Fruit fly (Drosophila melanogaster) whole organism, wandering third instar larva: ENCODE measurements around the gene Tdg.

Source experiments
- Abd-B ChIP-seq: fragments of >200 bp; optimal IDR thresholded peaks from 2 replicates; lab custom pipeline; 2017; ENCODE audit warnings: missing biosample characterization, missing genetic modification characterization
- CG32264 ChIP-seq: fragments of 200-800 bp; sonication (Bioruptor generic); optimal IDR thresholded peaks from 2 replicates; lab custom pipeline; 2016; ENCODE audit warnings: missing biosample characterization, missing genetic modification characterization
- Dif ChIP-seq: fragments of 200-275, 200-300 bp; sonication (Bioruptor generic); optimal IDR thresholded peaks from 2 replicates; lab custom pipeline; 2018; ENCODE audit warnings: missing biosample characterization, missing genetic modification characterization; ENCODE audit not compliant: partially characterized antibody
- Jra ChIP-seq: sonication (Bioruptor generic); optimal IDR thresholded peaks from 2 replicates; lab custom pipeline; 2016; ENCODE audit warnings: missing biosample characterization, missing genetic modification characterization
- Myc ChIP-seq: fragments of >200 bp; optimal IDR thresholded peaks from 2 replicates; lab custom pipeline; 2017
- OdsH ChIP-seq: fragments of 200-800 bp; sonication (Bioruptor generic); optimal IDR thresholded peaks from 2 replicates; lab custom pipeline; 2016; ENCODE audit warnings: missing biosample characterization, mild to moderate bottlenecking, missing genetic modification characterization
- br ChIP-seq: fragments of 200-800 bp; sonication (Bioruptor generic); optimal IDR thresholded peaks from 2 replicates; lab custom pipeline; 2016; ENCODE audit warnings: missing biosample characterization, missing genetic modification characterization
- brk ChIP-seq: fragments of 200-800 bp; sonication (Bioruptor generic); optimal IDR thresholded peaks from 2 replicates; lab custom pipeline; 2016; ENCODE audit warnings: missing biosample characterization, mild to moderate bottlenecking, missing genetic modification characterization
- fru ChIP-seq: fragments of 200-800 bp; sonication (Bioruptor generic); optimal IDR thresholded peaks from 3 replicates; lab custom pipeline; 2016; ENCODE audit warnings: missing biosample characterization, mild to moderate bottlenecking, missing genetic modification characterization
- jim ChIP-seq: fragments of 175-275, 200-325 bp; sonication (Bioruptor generic); optimal IDR thresholded peaks from 2 replicates; lab custom pipeline; 2016; ENCODE audit warnings: missing biosample characterization, mild to moderate bottlenecking, missing genetic modification characterization
- pan ChIP-seq: fragments of >200 bp; optimal IDR thresholded peaks from 2 replicates; lab custom pipeline; 2017
- psq ChIP-seq: fragments of 200-800 bp; sonication (Bioruptor generic); optimal IDR thresholded peaks from 3 replicates; lab custom pipeline; 2017; ENCODE audit warnings: missing biosample characterization, mild to moderate bottlenecking, missing genetic modification characterization, moderate library complexity
- usp ChIP-seq: fragments of >200 bp; optimal IDR thresholded peaks from 2 replicates; lab custom pipeline; 2017; ENCODE audit warnings: missing biosample characterization, missing genetic modification characterization
- woc ChIP-seq: sonication (Bioruptor generic); optimal IDR thresholded peaks from 2 replicates; lab custom pipeline; 2016; ENCODE audit warnings: missing biosample characterization, mild to moderate bottlenecking, missing genetic modification characterization

DNA sequence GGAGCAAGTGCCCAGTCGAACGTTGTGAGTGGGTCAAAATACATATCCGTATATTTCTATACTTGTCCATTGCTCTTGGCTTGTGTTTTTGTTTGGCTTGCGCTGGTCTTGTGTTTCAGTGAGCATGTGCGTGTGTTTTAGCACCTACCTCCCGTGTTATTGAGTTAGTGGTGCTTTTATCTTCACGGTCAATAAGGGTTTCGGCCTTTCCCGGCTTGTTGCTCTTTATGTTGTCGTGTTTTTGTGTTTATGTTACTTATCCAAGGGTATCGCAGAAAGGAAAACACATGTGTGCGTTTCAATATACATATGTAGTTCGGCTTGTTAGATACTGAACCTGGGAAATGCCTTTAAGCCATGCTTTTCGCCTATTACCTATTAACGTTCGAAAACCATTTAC lies 47.8 kb downstream of the Tdg start:
- no peak for TF ChIP-seq pan (lab: Kevin White, UChicago)
- TF ChIP-seq br (GFP tag; lab: Kevin White, UChicago): no peak
- no peak for TF ChIP-seq Jra (GFP tag; lab: Kevin White, UChicago)
- no peak for TF ChIP-seq brk (GFP tag; lab: Kevin White, UChicago)
- TF ChIP-seq CG32264 (GFP tag; lab: Kevin White, UChicago): no peak
- no peak for TF ChIP-seq Myc
- TF ChIP-seq woc (GFP tag; lab: Kevin White, UChicago): no peak
- no peak for TF ChIP-seq psq (GFP tag; lab: Kevin White, UChicago)
- TF ChIP-seq Dif (GFP tag; lab: Kevin White, UChicago): no peak
- TF ChIP-seq usp (GFP tag; lab: Kevin White, UChicago): no peak
- TF ChIP-seq OdsH (GFP tag; lab: Kevin White, UChicago): no peak
- TF ChIP-seq jim (GFP tag; lab: Kevin White, UChicago): no peak
- no peak for TF ChIP-seq Abd-B (GFP tag; lab: Kevin White, UChicago)
- TF ChIP-seq fru: no peak
